Worm (Caenorhabditis elegans): Measurements from ENCODE around the gene C07H4.1.

- TF ChIP-seq mep-1 (tag; optimal IDR thresholded peaks at IDR 0.05) = no peak
- TF ChIP-seq lin-39 (tag; optimal IDR thresholded peaks at IDR 0.05) = no peak
- no peak for TF ChIP-seq unc-62 (GFP tag; optimal IDR thresholded peaks at IDR 0.05)
- TF ChIP-seq swsn-7 (tag; optimal IDR thresholded peaks at IDR 0.05) = no peak
- no peak for TF ChIP-seq alr-1 (tag; optimal IDR thresholded peaks at IDR 0.05; ENCODE audit: borderline replicate concordance)
- no peak for TF ChIP-seq C04F5.9 (tag; optimal IDR thresholded peaks at IDR 0.05)
- TF ChIP-seq egl-27 (tag; optimal IDR thresholded peaks at IDR 0.05) = no peak
- no peak for TF ChIP-seq aly-2 (tag; optimal IDR thresholded peaks at IDR 0.05)
These were observed 30.9 kb upstream of the C07H4.1 start for ce11 chrII:9124353-9124752.
